Fruit fly (Drosophila melanogaster) whole organism, embryonic: ENCODE results near the gene CG9717.
A peak's percentile ranks its signal among the peaks of the same experiment; 100 is the strongest.

ENCODE experiments used
- CG10147 ChIP-seq: fragments of 200-800 bp; sonication (Bioruptor generic); optimal IDR thresholded peaks from 2 replicates; lab custom pipeline; 2019; ENCODE audit warnings: missing biosample characterization, mild to moderate bottlenecking, missing genetic modification characterization, moderate library complexity
- CG11456 ChIP-seq: fragments of 200-800 bp; sonication (Bioruptor generic); IDR thresholded peaks from 3 replicates; pipeline ENCODE4 v1.3.6; 2022; ENCODE audit warnings: missing biosample characterization, missing genetic modification characterization
- CG11723 ChIP-seq: fragments of 200-800 bp; sonication (Bioruptor generic); optimal IDR thresholded peaks from 2 replicates; lab custom pipeline; 2017; ENCODE audit warnings: missing biosample characterization, mild to moderate bottlenecking, missing genetic modification characterization
- CG12391 ChIP-seq: fragments of 200-800 bp; sonication (Bioruptor generic); optimal IDR thresholded peaks from 3 replicates; lab custom pipeline; 2018; ENCODE audit warnings: missing biosample characterization, mild to moderate bottlenecking, missing genetic modification characterization, moderate library complexity
- CG12769 ChIP-seq: fragments of 200-800 bp; sonication (Bioruptor generic); optimal IDR thresholded peaks from 2 replicates; lab custom pipeline; 2019; ENCODE audit warnings: missing biosample characterization, mild to moderate bottlenecking, missing genetic modification characterization, moderate library complexity
- CG13296 ChIP-seq: fragments of 200-800 bp; sonication (Bioruptor generic); optimal IDR thresholded peaks from 3 replicates; lab custom pipeline; 2018; ENCODE audit warnings: missing biosample characterization, mild to moderate bottlenecking, missing genetic modification characterization
- CG15479 ChIP-seq: fragments of 200-800 bp; sonication (Bioruptor generic); optimal IDR thresholded peaks from 3 replicates; lab custom pipeline; 2019; ENCODE audit warnings: missing biosample characterization, mild to moderate bottlenecking, missing genetic modification characterization, moderate library complexity
- CG17186 ChIP-seq: fragments of 200-800 bp; sonication (Bioruptor generic); optimal IDR thresholded peaks from 3 replicates; lab custom pipeline; 2017; ENCODE audit warnings: missing biosample characterization, missing genetic modification reagents, missing genetic modification characterization
- CG2712 ChIP-seq: fragments of 200-800 bp; optimal IDR thresholded peaks from 3 replicates; lab custom pipeline; 2019; ENCODE audit warnings: missing biosample characterization, mild to moderate bottlenecking, missing genetic modification characterization, moderate library complexity
- CG2889 ChIP-seq: fragments of 200-800 bp; sonication (Bioruptor generic); IDR thresholded peaks from 3 replicates; pipeline ENCODE4 v1.3.6; 2022; ENCODE audit warnings: missing biosample characterization, missing genetic modification characterization
- CG30431 ChIP-seq: fragments of 200-800 bp; sonication (Bioruptor generic); optimal IDR thresholded peaks from 2 replicates; lab custom pipeline; 2017; ENCODE audit warnings: missing biosample characterization, missing genetic modification characterization
- CG32772 ChIP-seq: fragments of 200-800 bp; sonication (Bioruptor generic); IDR thresholded peaks from 2 replicates; pipeline ENCODE4 v1.3.6; 2022; ENCODE audit warnings: missing biosample characterization, missing genetic modification characterization
- CG33557 ChIP-seq: fragments of 200-800 bp; sonication (Bioruptor generic); optimal IDR thresholded peaks from 2 replicates; lab custom pipeline; 2019; ENCODE audit warnings: missing biosample characterization, mild to moderate bottlenecking, missing genetic modification characterization, moderate library complexity
- CG5953 ChIP-seq: fragments of 200-800 bp; sonication (Bioruptor generic); IDR thresholded peaks from 2 replicates; pipeline ENCODE4 v1.3.6; 2022; ENCODE audit warnings: missing biosample characterization, missing genetic modification characterization
- CG6683 ChIP-seq: fragments of 200-800 bp; sonication (Bioruptor generic); optimal IDR thresholded peaks from 2 replicates; lab custom pipeline; 2017; ENCODE audit warnings: missing biosample characterization, mild to moderate bottlenecking, missing genetic modification characterization, missing genetic modification reagents
- CG6765 ChIP-seq: fragments of 200-800 bp; sonication (Bioruptor generic); optimal IDR thresholded peaks from 3 replicates; lab custom pipeline; 2017; ENCODE audit warnings: missing biosample characterization, mild to moderate bottlenecking, missing genetic modification characterization
- CG6813 ChIP-seq: fragments of 200-800 bp; sonication (Bioruptor generic); optimal IDR thresholded peaks from 2 replicates; lab custom pipeline; 2017; ENCODE audit warnings: missing biosample characterization, missing genetic modification characterization, mild to moderate bottlenecking, moderate library complexity, missing genetic modification reagents
- CG7357 ChIP-seq: fragments of 200-800 bp; sonication (Bioruptor generic); IDR thresholded peaks from 3 replicates; pipeline ENCODE4 v1.3.6; 2022; ENCODE audit warnings: missing biosample characterization, missing genetic modification characterization
- CG7928 ChIP-seq: fragments of 200-800 bp; sonication (Bioruptor generic); optimal IDR thresholded peaks from 2 replicates; lab custom pipeline; 2017; ENCODE audit warnings: missing biosample characterization, mild to moderate bottlenecking, missing genetic modification characterization
- CG7963 ChIP-seq: fragments of 200-800 bp; sonication (Bioruptor generic); IDR thresholded peaks from 3 replicates; pipeline ENCODE4 v1.3.6; 2022; ENCODE audit warnings: missing biosample characterization, missing genetic modification characterization; ENCODE audit not compliant: partially characterized antibody
- Fer1 ChIP-seq: fragments of 200-800 bp; sonication (Bioruptor generic); optimal IDR thresholded peaks from 2 replicates; lab custom pipeline; 2017; ENCODE audit warnings: missing biosample characterization, mild to moderate bottlenecking, missing genetic modification characterization
- Gug ChIP-seq: fragments of 200-800 bp; sonication (Bioruptor generic); IDR thresholded peaks from 4 replicates; pipeline ENCODE4 v1.3.6; 2022; ENCODE audit warnings: missing biosample characterization, missing genetic modification characterization
- Lhr ChIP-seq: fragments of 200-800 bp; sonication (Bioruptor generic); optimal IDR thresholded peaks from 3 replicates; lab custom pipeline; 2017; ENCODE audit warnings: mild to moderate bottlenecking, missing biosample characterization, missing genetic modification reagents, missing genetic modification characterization
- MBD-R2 ChIP-seq: fragments of 200-800 bp; sonication (Bioruptor generic); IDR thresholded peaks from 2 replicates; pipeline ENCODE4 v1.3.6; 2022; ENCODE audit warnings: missing biosample characterization, missing genetic modification characterization
- MESR4 ChIP-seq: fragments of 200-800 bp; sonication (Bioruptor generic); optimal IDR thresholded peaks from 2 replicates; lab custom pipeline; 2018; ENCODE audit warnings: missing biosample characterization, mild to moderate bottlenecking, missing genetic modification characterization, moderate library complexity
- Oli ChIP-seq: fragments of 200-800 bp; sonication (Bioruptor generic); optimal IDR thresholded peaks from 2 replicates; lab custom pipeline; 2018; ENCODE audit warnings: missing biosample characterization, mild to moderate bottlenecking, missing genetic modification characterization, moderate library complexity
- Six4 ChIP-seq: fragments of 200-800 bp; sonication (Bioruptor generic); optimal IDR thresholded peaks from 2 replicates; lab custom pipeline; 2016; ENCODE audit warnings: missing biosample characterization, missing genetic modification characterization
- Sox102F ChIP-seq: fragments of 200-800 bp; sonication (Bioruptor generic); optimal IDR thresholded peaks from 2 replicates; lab custom pipeline; 2018; ENCODE audit warnings: missing biosample characterization, mild to moderate bottlenecking, missing genetic modification characterization, moderate library complexity
- al ChIP-seq: fragments of 200-800 bp; sonication (Bioruptor generic); IDR thresholded peaks from 2 replicates; pipeline ENCODE4 v1.3.6; 2022; ENCODE audit warnings: missing biosample characterization, missing genetic modification characterization
- ase ChIP-seq: fragments of 200-800 bp; sonication (Bioruptor generic); IDR thresholded peaks from 3 replicates; pipeline ENCODE4 v1.3.6; 2022; ENCODE audit warnings: missing biosample characterization, missing genetic modification characterization
- bbx ChIP-seq: fragments of 200-800 bp; sonication (Bioruptor generic); IDR thresholded peaks from 2 replicates; pipeline ENCODE4 v1.3.6; 2022; ENCODE audit warnings: missing biosample characterization, missing genetic modification characterization; ENCODE audit not compliant: partially characterized antibody
- crp ChIP-seq, 2 experiments: fragments of 200-800 bp; sonication (Bioruptor generic); optimal IDR thresholded peaks; 2 replicates in 1 of 2; 3 replicates in 1 of 2; lab custom pipeline; 2017; ENCODE audit warnings: missing biosample characterization in 2 of 2, missing genetic modification characterization in 2 of 2, mild to moderate bottlenecking in 1 of 2, moderate library complexity in 1 of 2
- eve ChIP-seq, 2 experiments: fragments of >200 bp; optimal IDR thresholded peaks; 2 replicates each; lab custom pipeline; 2017; ENCODE audit warnings: missing biosample characterization in 2 of 2, missing genetic modification characterization in 2 of 2
- ewg ChIP-seq: fragments of 200-800 bp; sonication (Bioruptor generic); optimal IDR thresholded peaks from 3 replicates; lab custom pipeline; 2017; ENCODE audit warnings: mild to moderate bottlenecking, missing biosample characterization, missing genetic modification reagents, missing genetic modification characterization
- gem ChIP-seq: fragments of 200-800 bp; sonication (Bioruptor generic); optimal IDR thresholded peaks from 2 replicates; lab custom pipeline; 2019; ENCODE audit warnings: missing biosample characterization, mild to moderate bottlenecking, missing genetic modification characterization, moderate library complexity
- grau ChIP-seq: fragments of 200-800 bp; optimal IDR thresholded peaks from 3 replicates; lab custom pipeline; 2019; ENCODE audit warnings: missing biosample characterization, mild to moderate bottlenecking, missing genetic modification characterization, moderate library complexity
- gro ChIP-seq: fragments of 200-800 bp; sonication (Bioruptor generic); optimal IDR thresholded peaks from 2 replicates; lab custom pipeline; 2016; ENCODE audit warnings: missing biosample characterization, missing genetic modification characterization
- gsb ChIP-seq: fragments of 200-800 bp; sonication (Bioruptor generic); IDR thresholded peaks from 2 replicates; pipeline ENCODE4 v1.3.6; 2022; ENCODE audit warnings: missing biosample characterization, missing genetic modification characterization
- gsb-n ChIP-seq: fragments of 200-800 bp; sonication (Bioruptor generic); optimal IDR thresholded peaks from 3 replicates; lab custom pipeline; 2018; ENCODE audit warnings: missing biosample characterization, mild to moderate bottlenecking, missing genetic modification characterization
- ham ChIP-seq: fragments of 200-800 bp; sonication (Bioruptor generic); IDR thresholded peaks from 2 replicates; pipeline ENCODE4 v1.3.6; 2022; ENCODE audit warnings: missing biosample characterization, missing genetic modification characterization
- hb ChIP-seq: fragments of 200-800 bp; sonication (Bioruptor generic); IDR thresholded peaks from 3 replicates; pipeline ENCODE4 v1.3.6; 2022; ENCODE audit warnings: missing biosample characterization, missing genetic modification characterization; ENCODE audit not compliant: partially characterized antibody
- lab ChIP-seq: fragments of 200-800 bp; sonication (Bioruptor generic); optimal IDR thresholded peaks from 3 replicates; lab custom pipeline; 2017; ENCODE audit warnings: missing biosample characterization, missing genetic modification characterization, mild to moderate bottlenecking, moderate library complexity, missing genetic modification reagents
- nau ChIP-seq: fragments of 200-800 bp; sonication (Bioruptor generic); optimal IDR thresholded peaks from 3 replicates; lab custom pipeline; 2017; ENCODE audit warnings: missing biosample characterization, mild to moderate bottlenecking, missing genetic modification characterization, missing genetic modification reagents
- p53 ChIP-seq: fragments of 200-800 bp; sonication (Bioruptor generic); optimal IDR thresholded peaks from 2 replicates; lab custom pipeline; 2016; ENCODE audit warnings: missing biosample characterization, missing genetic modification characterization
- peb ChIP-seq: fragments of 200-800 bp; sonication (Bioruptor generic); IDR thresholded peaks from 2 replicates; pipeline ENCODE4 v1.3.6; 2022; ENCODE audit warnings: missing biosample characterization, missing genetic modification characterization
- repo ChIP-seq: fragments of 200-800 bp; sonication (Bioruptor generic); optimal IDR thresholded peaks from 2 replicates; lab custom pipeline; 2016; ENCODE audit warnings: missing biosample characterization, missing genetic modification characterization
- sc ChIP-seq, 3 experiments: fragments of >200 bp in 2 of 3; fragments of 200-800 bp in 1 of 3; sonication (Bioruptor generic) in 1 of 3; optimal IDR thresholded peaks; 2 replicates in 2 of 3; 3 replicates in 1 of 3; lab custom pipeline; 2017; ENCODE audit warnings: mild to moderate bottlenecking in 1 of 3, missing biosample characterization in 1 of 3, missing genetic modification characterization in 1 of 3, missing genetic modification reagents in 1 of 3
- sr ChIP-seq: fragments of 200-800 bp; sonication (Bioruptor generic); IDR thresholded peaks from 3 replicates; pipeline ENCODE4 v1.3.6; 2022; ENCODE audit warnings: missing biosample characterization, missing genetic modification characterization
- toy ChIP-seq: fragments of 200-800 bp; sonication (Bioruptor generic); IDR thresholded peaks from 2 replicates; pipeline ENCODE4 v1.3.6; 2022; ENCODE audit warnings: missing biosample characterization, missing genetic modification characterization
- wek ChIP-seq: fragments of 200-800 bp; sonication (Bioruptor generic); optimal IDR thresholded peaks from 3 replicates; lab custom pipeline; 2018; ENCODE audit warnings: missing biosample characterization, mild to moderate bottlenecking, missing genetic modification characterization, moderate library complexity

Gene CG9717

dm6 chr3R:30541469-30541868, 45.6 kb downstream of the CG9717 start:
- TF ChIP-seq p53 (GFP tag; lab: Kevin White, UChicago) (no peak), lab (GFP tag; lab: Kevin White, UChicago) (no peak), CG2889 (no peak), CG30431 (GFP tag; lab: Kevin White, UChicago) (no peak), Six4 (no peak), nau (GFP tag; lab: Kevin White, UChicago) (peak; percentile 94), hb (no peak), sr (GFP tag; lab: Robert Waterston, UW) (peak; percentile 94), ewg (GFP tag; lab: Kevin White, UChicago) (no peak), CG13296 (GFP tag; lab: Kevin White, UChicago) (no peak), CG7357 (no peak), CG32772 (GFP tag; lab: Robert Waterston, UW) (no peak), CG12391 (tag; lab: Kevin White, UChicago) (no peak), Sox102F (GFP tag; lab: Kevin White, UChicago) (peak; percentile 9), MESR4 (GFP tag; lab: Kevin White, UChicago) (no peak), eve (GFP tag; optimal IDR thresholded peaks at IDR 0.05; lab: Kevin White, UChicago) (no peak), toy (GFP tag; lab: Robert Waterston, UW) (no peak), repo (GFP tag; lab: Kevin White, UChicago) (no peak), CG11723 (GFP tag; lab: Kevin White, UChicago) (no peak), grau (no peak), bbx (no peak), CG2712 (tag; lab: Kevin White, UChicago) (no peak), gem (tag; lab: Kevin White, UChicago) (no peak), CG12769 (tag; lab: Kevin White, UChicago) (no peak), CG6683 (GFP tag; lab: Kevin White, UChicago) (no peak)

- TF ChIP-seq CG11456 (GFP tag; lab: Robert Waterston, UW) (peak; percentile 93), wek (GFP tag; lab: Kevin White, UChicago) (peak; percentile 77), Gug (GFP tag; lab: Robert Waterston, UW) (peak; percentile 93), CG6765 (GFP tag; lab: Kevin White, UChicago) (peak; percentile 87), CG6813 (GFP tag; lab: Kevin White, UChicago) (peak; percentile 89), crp (GFP tag; optimal IDR thresholded peaks at IDR 0.05; lab: Kevin White, UChicago) (peak in 1 of 2 experiments; percentile 41), Fer1 (GFP tag; lab: Kevin White, UChicago) (peak; percentile 94), CG5953 (GFP tag; lab: Robert Waterston, UW) (peak; percentile 85), gro (GFP tag; lab: Kevin White, UChicago) (peak; percentile 94), peb (peak; percentile 77), CG7928 (GFP tag; lab: Kevin White, UChicago) (peak; percentile 75), CG30431 (GFP tag; lab: Kevin White, UChicago) (peak; percentile 88), CG7963 (GFP tag; lab: Robert Waterston, UW) (no peak), CG15479 (GFP tag; lab: Kevin White, UChicago) (no peak), MBD-R2 (GFP tag; lab: Robert Waterston, UW) (peak; percentile 86), gsb (GFP tag; lab: Robert Waterston, UW) (peak; percentile 89), gsb-n (tag; lab: Kevin White, UChicago) (peak; percentile 81), CG33557 (peak; percentile 41), ham (GFP tag; lab: Robert Waterston, UW) (peak; percentile 83), al (GFP tag; lab: Robert Waterston, UW) (peak; percentile 87), CG10147 (GFP tag; lab: Kevin White, UChicago) (peak; percentile 92), sc (optimal IDR thresholded peaks at IDR 0.05; lab: Kevin White, UChicago) (no peak), sc (GFP tag; optimal IDR thresholded peaks at IDR 0.05; lab: Kevin White, UChicago) (peak; percentile 73), ase (GFP tag; lab: Robert Waterston, UW) (peak; percentile 88), Lhr (GFP tag; lab: Kevin White, UChicago) (peak; percentile 64), CG17186 (GFP tag; lab: Kevin White, UChicago) (peak; percentile 60), Oli (tag; lab: Kevin White, UChicago) (peak; percentile 91)
These were observed 46.9 kb downstream of the CG9717 start for dm6 chr3R:30540196-30540595.
